Worm (Caenorhabditis elegans) whole organism, late embryonic: ENCODE data around the gene srj-10.
"Not testable (repeated sequence)": the region's sequence is repeated elsewhere in the genome, so short reads cannot be mapped to it uniquely, and the experiment has no call there.

Experiments
- C38D4.7 ChIP-seq: fragments of 200-800 bp; sonication (Bioruptor generic); optimal IDR thresholded peaks from 2 replicates; lab custom pipeline; 2018; ENCODE audit warnings: mild to moderate bottlenecking, missing genetic modification characterization, moderate library complexity, missing compliant biosample characterization
- K09A11.1 ChIP-seq: sonication (generic microtip); optimal IDR thresholded peaks from 2 replicates; lab custom pipeline; 2017; ENCODE audit warnings: antibody characterized with exemption, mild to moderate bottlenecking, missing genetic modification characterization, missing compliant biosample characterization; ENCODE audit not compliant: insufficient read depth
- Y22D7AL.16 ChIP-seq: sonication (generic microtip); optimal IDR thresholded peaks from 2 replicates; lab custom pipeline; 2016; ENCODE audit warnings: missing genetic modification characterization, missing compliant biosample characterization
- ama-1 ChIP-seq: fragments of 150-350 bp; optimal IDR thresholded peaks from 2 replicates; lab custom pipeline; 2014
- ceh-31 ChIP-seq: sonication (generic microtip); optimal IDR thresholded peaks from 2 replicates; lab custom pipeline; 2016; ENCODE audit warnings: missing genetic modification characterization, missing compliant biosample characterization
- ceh-9 ChIP-seq: sonication (generic microtip); optimal IDR thresholded peaks from 2 replicates; lab custom pipeline; 2016; ENCODE audit warnings: mild to moderate bottlenecking, missing genetic modification characterization, inconsistent platforms, missing compliant biosample characterization
- lim-6 ChIP-seq: sonication (generic microtip); optimal IDR thresholded peaks from 2 replicates; lab custom pipeline; 2016; ENCODE audit warnings: missing genetic modification characterization, missing compliant biosample characterization
- nfya-1 ChIP-seq: sonication (generic microtip); optimal IDR thresholded peaks from 2 replicates; lab custom pipeline; 2017; ENCODE audit warnings: missing genetic modification characterization, mild to moderate bottlenecking, missing compliant biosample characterization, antibody characterized with exemption, moderate library complexity
- pros-1 ChIP-seq: fragments of 150-350 bp; optimal IDR thresholded peaks from 2 replicates; lab custom pipeline; 2014; ENCODE audit warnings: missing biosample characterization, missing genetic modification reagents, missing genetic modification characterization
- sdc-2 ChIP-seq: sonication (generic microtip); optimal IDR thresholded peaks from 2 replicates; lab custom pipeline; 2016; ENCODE audit warnings: missing genotype, missing genetic modification characterization, missing compliant biosample characterization
- unc-3 ChIP-seq, 2 experiments: fragments of 200-800 bp in 1 of 2; sonication (Bioruptor generic) in 1 of 2; sonication (generic microtip) in 1 of 2; conservative IDR thresholded peaks in 1 of 2; optimal IDR thresholded peaks in 1 of 2; 2 replicates each; pipeline versions ENCODE4 v1.3.6 to Lab custom; 2016 to 2022; ENCODE audit warnings: missing compliant biosample characterization in 2 of 2, missing genetic modification characterization in 2 of 2, missing genetic modification reagents in 1 of 2
- zip-5 ChIP-seq: sonication (generic microtip); optimal IDR thresholded peaks from 2 replicates; lab custom pipeline; 2016; ENCODE audit warnings: missing genetic modification characterization, missing compliant biosample characterization

- not testable (repeated sequence) for TF ChIP-seq K09A11.1 (tag; lab: Kevin White, UChicago); ama-1 (lab: Kevin White, UChicago); lim-6; unc-3 (GFP tag; conservative IDR thresholded peaks at IDR 0.05; lab: Robert Waterston, UW); unc-3 (tag; optimal IDR thresholded peaks at IDR 0.05; lab: Kevin White, UChicago); C38D4.7; ceh-9 (tag; lab: Kevin White, UChicago); pros-1; zip-5 (tag; lab: Kevin White, UChicago); sdc-2 (tag; lab: Kevin White, UChicago); Y22D7AL.16 (tag; lab: Kevin White, UChicago)
- TF ChIP-seq ceh-31 (tag; lab: Kevin White, UChicago) (peak; percentile 63), nfya-1 (tag; lab: Kevin White, UChicago) (peak; percentile 36)
Measured at ce11 chrV:16040140-16040827, 33.5 kb downstream of the srj-10 start, which contains the start of the genes his-4 and his-3.
